Fruit fly (Drosophila melanogaster) whole organism, pupa: ENCODE measurements around the gene Mt2.
A peak's percentile ranks its signal among the peaks of the same experiment; 100 is the strongest.

Experiments used
- CG13204 ChIP-seq: fragments of 200-800 bp; sonication (Bioruptor generic); optimal IDR thresholded peaks from 2 replicates; lab custom pipeline; 2018; ENCODE audit warnings: missing biosample characterization, mild to moderate bottlenecking, missing genetic modification characterization, moderate library complexity
- CG32121 ChIP-seq: fragments of 200-800 bp; sonication (Bioruptor generic); IDR thresholded peaks from 2 replicates; pipeline ENCODE4 v1.3.6; 2022; ENCODE audit warnings: missing biosample characterization, missing genetic modification characterization
- CG34367 ChIP-seq: fragments of 200-800 bp; sonication (Bioruptor generic); optimal IDR thresholded peaks from 2 replicates; lab custom pipeline; 2018; ENCODE audit warnings: missing biosample characterization, mild to moderate bottlenecking, missing genetic modification characterization
- D1 ChIP-seq: fragments of 200-800 bp; sonication (Bioruptor generic); optimal IDR thresholded peaks from 2 replicates; lab custom pipeline; 2018; ENCODE audit warnings: missing biosample characterization, mild to moderate bottlenecking, missing genetic modification characterization, moderate library complexity
- EcR ChIP-seq: fragments of 200-800 bp; sonication (Bioruptor generic); optimal IDR thresholded peaks from 3 replicates; lab custom pipeline; 2019; ENCODE audit warnings: missing biosample characterization, missing genetic modification characterization, mild to moderate bottlenecking, moderate library complexity, missing genetic modification reagents
- Pif1A ChIP-seq: fragments of 200-800 bp; sonication (Bioruptor generic); optimal IDR thresholded peaks from 3 replicates; lab custom pipeline; 2016; ENCODE audit warnings: missing biosample characterization, missing genetic modification characterization
- fd96Ca ChIP-seq: fragments of 200-800 bp; sonication (Bioruptor generic); IDR thresholded peaks from 3 replicates; pipeline ENCODE4 v1.3.6; 2022; ENCODE audit warnings: missing biosample characterization, missing genetic modification characterization
- rn ChIP-seq: fragments of 200-800 bp; sonication (Bioruptor generic); IDR thresholded peaks from 2 replicates; pipeline ENCODE4 v1.3.6; 2022; ENCODE audit warnings: missing biosample characterization, missing genetic modification characterization

DNA sequence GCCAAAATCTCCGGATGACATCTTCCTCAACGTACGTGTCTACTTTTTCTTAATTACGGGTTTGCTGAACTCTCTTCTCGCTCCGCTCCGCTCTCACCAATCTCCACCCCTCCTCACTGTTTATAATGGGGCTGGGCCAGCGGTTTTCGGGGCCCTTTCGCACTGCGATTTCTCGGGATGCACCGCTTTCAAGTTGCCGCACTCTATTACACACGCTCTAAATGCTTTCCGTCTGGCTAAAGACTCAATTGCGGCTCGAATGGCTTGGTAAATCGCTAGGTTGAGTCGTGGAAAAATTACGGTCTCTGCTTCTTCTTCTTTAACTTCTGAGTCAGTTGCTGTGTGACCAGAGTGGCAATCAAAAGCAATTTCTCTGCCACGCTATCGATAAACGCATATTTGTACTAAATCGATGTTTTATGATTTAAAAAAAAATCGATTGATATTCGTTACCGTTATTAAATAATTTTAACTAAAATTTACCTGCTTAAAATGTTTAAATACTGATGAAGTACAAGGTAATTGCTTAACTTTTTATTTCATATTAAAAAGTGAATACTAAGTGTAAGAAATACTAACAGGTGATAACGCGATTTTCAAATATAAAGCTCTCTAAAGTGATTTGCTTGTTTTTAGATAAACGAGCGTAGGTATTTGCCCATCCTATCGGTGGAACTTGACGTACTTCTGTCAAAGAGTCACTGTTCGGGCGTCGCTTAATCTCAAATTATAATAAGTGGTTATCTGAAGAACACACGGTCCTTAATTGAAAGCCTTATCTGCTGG lies 12.6 kb downstream of the Mt2 start, which contains the start of the genes Rab6 and Phae1:
- TF ChIP-seq D1 (tag; lab: Kevin White, UChicago) (no peak), CG13204 (GFP tag; lab: Kevin White, UChicago) (no peak), CG34367 (tag; lab: Kevin White, UChicago) (no peak), rn (GFP tag; lab: Robert Waterston, UW) (no peak), fd96Ca (GFP tag; lab: Robert Waterston, UW) (no peak), CG32121 (GFP tag; lab: Robert Waterston, UW) (no peak), EcR (GFP tag; lab: Kevin White, UChicago) (peak; percentile 90), Pif1A (GFP tag; lab: Kevin White, UChicago) (no peak)
